Fruit fly (Drosophila melanogaster): ENCODE results near the gene dlg1.

dm6 chrX:11367783-11368509 is 1.5 kb upstream of the dlg1 start, which contains the start of the genes hop and Tim8:
- TF ChIP-seq CTCF (optimal IDR thresholded peaks at IDR 0.05) (no peak), CG8478 (optimal IDR thresholded peaks at IDR 0.05) (no peak)

Data from S2 (cell line).